Worm (Caenorhabditis elegans): ENCODE measurements around the gene spr-3.

DNA sequence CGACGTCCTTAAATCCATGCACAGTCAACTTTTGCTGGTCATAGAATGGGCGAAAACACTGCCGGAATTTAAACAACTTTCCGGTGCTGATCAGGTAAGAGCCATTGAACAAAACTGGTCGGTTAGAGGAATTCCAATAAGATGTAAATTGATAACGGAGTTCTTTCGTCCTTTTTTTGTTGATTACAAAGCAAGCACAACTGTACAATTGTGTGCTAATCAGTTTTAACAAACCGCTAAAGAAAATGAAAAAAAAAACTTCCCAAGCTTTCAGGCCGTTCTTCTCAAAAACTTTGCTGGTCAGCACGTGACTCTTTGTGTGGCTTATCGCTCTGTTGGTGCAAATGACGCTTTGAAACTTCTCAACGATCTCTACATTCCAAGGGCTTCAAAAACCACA lies 20.2 kb downstream of the spr-3 start:
- TF ChIP-seq lin-13 (GFP tag; optimal IDR thresholded peaks at IDR 0.05) = no peak
- no peak for TF ChIP-seq skn-1 (tag; optimal IDR thresholded peaks at IDR 0.05)

All from whole organism, L4 larva.